Worm (Caenorhabditis elegans) whole organism, L4 larva: ENCODE data around the gene F21A3.11.

Experiments used
- F44E2.7 ChIP-seq: fragments of 200-800 bp; sonication (Bioruptor generic); IDR thresholded peaks from 2 replicates; pipeline ENCODE4 v2.1.2; 2022; ENCODE audit warnings: missing genetic modification characterization, missing compliant biosample characterization
- F49E8.2 ChIP-seq: sonication (generic microtip); optimal IDR thresholded peaks from 2 replicates; lab custom pipeline; 2016; ENCODE audit warnings: missing compliant biosample characterization, mild to moderate bottlenecking, missing genetic modification characterization, borderline replicate concordance
- T20F7.1 ChIP-seq: fragments of 200-800 bp; sonication (Bioruptor generic); optimal IDR thresholded peaks from 2 replicates; lab custom pipeline; 2018; ENCODE audit warnings: mild to moderate bottlenecking, missing genetic modification characterization, missing compliant biosample characterization
- Y105C5A.15 ChIP-seq: fragments of 200-800 bp; sonication (Bioruptor generic); IDR thresholded peaks from 2 replicates; pipeline ENCODE4 v1.3.6; 2022; ENCODE audit warnings: missing genetic modification characterization, missing compliant biosample characterization
- Y48G9A.11 ChIP-seq: fragments of 200-800 bp; sonication (Bioruptor generic); IDR thresholded peaks from 2 replicates; pipeline ENCODE4 v1.3.6; 2022; ENCODE audit warnings: missing genetic modification reagents, missing genetic modification characterization, missing compliant biosample characterization
- ZK337.2 ChIP-seq: fragments of 200-800 bp; sonication (Bioruptor generic); IDR thresholded peaks from 2 replicates; pipeline ENCODE4 v1.3.6; 2022; ENCODE audit warnings: missing genetic modification reagents, missing genetic modification characterization, missing compliant biosample characterization
- aly-2 ChIP-seq: sonication (generic microtip); optimal IDR thresholded peaks from 2 replicates; lab custom pipeline; 2018; ENCODE audit warnings: missing biosample characterization, missing genetic modification characterization
- ama-1 ChIP-seq: fragments of 150-350 bp; optimal IDR thresholded peaks from 2 replicates; lab custom pipeline; 2014; ENCODE audit warnings: inconsistent platforms, mixed read lengths
- arid-1 ChIP-seq: fragments of 200-800 bp; sonication (Bioruptor generic); conservative IDR thresholded peaks from 2 replicates; pipeline ENCODE4 v1.3.6; 2022; ENCODE audit warnings: missing genetic modification reagents, missing genetic modification characterization, missing compliant biosample characterization
- ceh-32 ChIP-seq: sonication (generic microtip); optimal IDR thresholded peaks from 2 replicates; lab custom pipeline; 2016; ENCODE audit warnings: mild to moderate bottlenecking, missing genetic modification characterization, missing compliant biosample characterization; ENCODE audit not compliant: poor library complexity
- ceh-62 ChIP-seq: sonication (generic microtip); optimal IDR thresholded peaks from 2 replicates; lab custom pipeline; 2017; ENCODE audit warnings: missing biosample characterization, missing genetic modification characterization
- ces-1 ChIP-seq: fragments of 150-350 bp; sonication (generic microtip); optimal IDR thresholded peaks from 4 replicates; lab custom pipeline; 2014; ENCODE audit warnings: missing biosample characterization, missing genetic modification reagents, missing genetic modification characterization
- ctbp-1 ChIP-seq: fragments of 200-800 bp; sonication (Bioruptor generic); IDR thresholded peaks from 2 replicates; pipeline ENCODE4 v1.3.6; 2022; ENCODE audit warnings: missing genetic modification reagents, missing genetic modification characterization, missing compliant biosample characterization
- daf-12 ChIP-seq: fragments of 150-350 bp; optimal IDR thresholded peaks from 2 replicates; lab custom pipeline; 2014; ENCODE audit warnings: missing biosample characterization, missing genetic modification reagents, missing genetic modification characterization
- daf-16 ChIP-seq, 3 experiments: sonication (generic microtip); optimal IDR thresholded peaks; 2 replicates each; lab custom pipeline; 2016 to 2017; ENCODE audit warnings: missing genetic modification characterization in 3 of 3, missing genetic modification reagents in 3 of 3, mild to moderate bottlenecking in 2 of 3, missing compliant biosample characterization in 2 of 3, missing biosample characterization in 1 of 3, moderate library complexity in 1 of 3
- daf-19 ChIP-seq: fragments of 200-800 bp; sonication (Bioruptor generic); conservative IDR thresholded peaks from 2 replicates; pipeline ENCODE4 v1.3.6; 2022; ENCODE audit warnings: missing genetic modification characterization, missing compliant biosample characterization
- dmd-9 ChIP-seq: fragments of 200-800 bp; sonication (Bioruptor generic); IDR thresholded peaks from 2 replicates; pipeline ENCODE4 v1.3.6; 2022; ENCODE audit warnings: missing genetic modification reagents, missing genetic modification characterization, missing compliant biosample characterization
- dve-1 ChIP-seq: sonication (generic microtip); optimal IDR thresholded peaks from 2 replicates; lab custom pipeline; 2017; ENCODE audit warnings: antibody characterized with exemption, mild to moderate bottlenecking, missing genetic modification characterization, missing compliant biosample characterization; ENCODE audit not compliant: insufficient read depth
- egl-27 ChIP-seq: sonication (generic microtip); optimal IDR thresholded peaks from 3 replicates; lab custom pipeline; 2017; ENCODE audit warnings: missing biosample characterization, missing genetic modification reagents, missing genetic modification characterization
- egl-43 ChIP-seq: fragments of 200-800 bp; sonication (Bioruptor generic); IDR thresholded peaks from 2 replicates; pipeline ENCODE4 v1.3.6; 2022; ENCODE audit warnings: missing genetic modification reagents, missing genetic modification characterization, missing compliant biosample characterization
- hlh-30 ChIP-seq: sonication (generic microtip); optimal IDR thresholded peaks from 2 replicates; lab custom pipeline; 2017; ENCODE audit warnings: antibody characterized with exemption, mild to moderate bottlenecking, missing genetic modification characterization, missing compliant biosample characterization; ENCODE audit not compliant: insufficient read depth
- hmg-1.1 ChIP-seq: fragments of 200-800 bp; sonication (Bioruptor generic); IDR thresholded peaks from 2 replicates; pipeline ENCODE4 v1.3.6; 2022; ENCODE audit warnings: missing genetic modification reagents, missing genetic modification characterization, missing compliant biosample characterization
- jun-1 ChIP-seq: fragments of 150-350 bp; optimal IDR thresholded peaks from 2 replicates; lab custom pipeline; 2014; ENCODE audit warnings: missing biosample characterization, missing genetic modification reagents, missing genetic modification characterization
- lim-7 ChIP-seq: fragments of 200-800 bp; sonication (Bioruptor generic); IDR thresholded peaks from 2 replicates; pipeline ENCODE4 v1.3.6; 2022; ENCODE audit warnings: missing genetic modification characterization, missing compliant biosample characterization
- lin-1 ChIP-seq: fragments of 200-800 bp; sonication (Bioruptor generic); IDR thresholded peaks from 2 replicates; pipeline ENCODE4 v1.3.6; 2022; ENCODE audit warnings: missing genetic modification reagents, missing genetic modification characterization, missing compliant biosample characterization
- lin-15B ChIP-seq: fragments of 150-350 bp; sonication (generic microtip); optimal IDR thresholded peaks from 3 replicates; lab custom pipeline; 2014; ENCODE audit warnings: missing biosample characterization, missing genetic modification characterization
- lin-29 ChIP-seq: fragments of 200-800 bp; sonication (Bioruptor generic); IDR thresholded peaks from 2 replicates; pipeline ENCODE4 v1.3.6; 2022; ENCODE audit warnings: missing genetic modification reagents, missing genetic modification characterization, missing compliant biosample characterization
- lin-39 ChIP-seq: fragments of 150-350 bp; optimal IDR thresholded peaks from 2 replicates; lab custom pipeline; 2014; ENCODE audit warnings: missing biosample characterization, missing genetic modification reagents, missing genetic modification characterization
- madf-9 ChIP-seq: fragments of 200-800 bp; sonication (Bioruptor generic); conservative IDR thresholded peaks from 2 replicates; pipeline ENCODE4 v1.3.6; 2022; ENCODE audit warnings: missing genetic modification reagents, missing genetic modification characterization, missing compliant biosample characterization
- mdl-1 ChIP-seq, 2 experiments: fragments of 150-350 bp in 1 of 2; sonication (generic microtip) in 1 of 2; optimal IDR thresholded peaks; 2 replicates each; lab custom pipeline; 2014 to 2017; ENCODE audit warnings: missing biosample characterization in 2 of 2, missing genetic modification characterization in 2 of 2
- mes-2 ChIP-seq: sonication (generic microtip); optimal IDR thresholded peaks from 2 replicates; lab custom pipeline; 2016; ENCODE audit warnings: missing genotype, mild to moderate bottlenecking, missing genetic modification characterization, missing compliant biosample characterization; ENCODE audit not compliant: poor library complexity, severe bottlenecking
- mxl-3 ChIP-seq: fragments of 200-800 bp; sonication (Bioruptor generic); optimal IDR thresholded peaks from 2 replicates; lab custom pipeline; 2018; ENCODE audit warnings: mild to moderate bottlenecking, missing genetic modification characterization, missing compliant biosample characterization
- nhr-10 ChIP-seq: fragments of 150-350 bp; optimal IDR thresholded peaks from 2 replicates; lab custom pipeline; 2014; ENCODE audit warnings: missing biosample characterization, missing genetic modification characterization
- nhr-102 ChIP-seq: sonication (generic microtip); optimal IDR thresholded peaks from 2 replicates; lab custom pipeline; 2016; ENCODE audit warnings: mild to moderate bottlenecking, missing genetic modification characterization, moderate library complexity, missing compliant biosample characterization
- nhr-237 ChIP-seq: sonication (generic microtip); optimal IDR thresholded peaks from 2 replicates; lab custom pipeline; 2017; ENCODE audit warnings: missing biosample characterization, missing genetic modification characterization
- nhr-25 ChIP-seq: sonication (generic microtip); optimal IDR thresholded peaks from 2 replicates; lab custom pipeline; 2017; ENCODE audit warnings: missing genetic modification characterization, mild to moderate bottlenecking, missing compliant biosample characterization, antibody characterized with exemption, moderate library complexity, borderline replicate concordance; ENCODE audit not compliant: insufficient read depth
- nhr-28 ChIP-seq: fragments of 150-350 bp; optimal IDR thresholded peaks from 2 replicates; lab custom pipeline; 2014; ENCODE audit warnings: missing biosample characterization, missing genetic modification characterization
- nhr-42 ChIP-seq: fragments of 200-800 bp; sonication (Bioruptor generic); IDR thresholded peaks from 2 replicates; pipeline ENCODE4 v1.3.6; 2022; ENCODE audit warnings: missing genetic modification characterization, missing compliant biosample characterization
- nhr-6 ChIP-seq: fragments of 150-350 bp; optimal IDR thresholded peaks from 2 replicates; lab custom pipeline; 2014; ENCODE audit warnings: missing biosample characterization, missing genetic modification characterization
- nhr-76 ChIP-seq: fragments of 150-350 bp; optimal IDR thresholded peaks from 2 replicates; lab custom pipeline; 2014; ENCODE audit warnings: missing biosample characterization, missing genetic modification characterization
- saeg-2 ChIP-seq: fragments of 200-800 bp; sonication (Bioruptor generic); IDR thresholded peaks from 2 replicates; pipeline ENCODE4 v1.3.6; 2022; ENCODE audit warnings: missing genetic modification reagents, missing genetic modification characterization, missing compliant biosample characterization
- sdz-12 ChIP-seq: fragments of 200-800 bp; sonication (Bioruptor generic); optimal IDR thresholded peaks from 2 replicates; lab custom pipeline; 2018; ENCODE audit warnings: mild to moderate bottlenecking, missing genetic modification characterization, missing compliant biosample characterization
- set-16 ChIP-seq: fragments of 200-800 bp; sonication (Bioruptor generic); IDR thresholded peaks from 2 replicates; pipeline ENCODE4 v1.3.6; 2022; ENCODE audit warnings: missing genetic modification reagents, missing genetic modification characterization, missing compliant biosample characterization
- snpc-1.2 ChIP-seq: fragments of 200-800 bp; sonication (Bioruptor generic); IDR thresholded peaks from 2 replicates; pipeline ENCODE4 v1.3.6; 2022; ENCODE audit warnings: missing genetic modification reagents, missing genetic modification characterization, missing compliant biosample characterization
- spr-1 ChIP-seq: sonication (generic microtip); optimal IDR thresholded peaks from 2 replicates; lab custom pipeline; 2016; ENCODE audit warnings: mild to moderate bottlenecking, missing genetic modification characterization, missing compliant biosample characterization
- tag-97 ChIP-seq: fragments of 200-800 bp; sonication (Bioruptor generic); IDR thresholded peaks from 2 replicates; pipeline ENCODE4 v1.3.6; 2022; ENCODE audit warnings: missing genetic modification characterization, missing compliant biosample characterization
- tra-1 ChIP-seq: fragments of 200-800 bp; sonication (Bioruptor generic); IDR thresholded peaks from 2 replicates; pipeline ENCODE4 v1.3.6; 2022; ENCODE audit warnings: missing genetic modification reagents, missing genetic modification characterization, missing compliant biosample characterization
- unc-130 ChIP-seq: sonication (generic microtip); optimal IDR thresholded peaks from 2 replicates; lab custom pipeline; 2016; ENCODE audit warnings: missing genetic modification reagents, missing genetic modification characterization, missing compliant biosample characterization
- unc-62 ChIP-seq, 3 experiments: fragments of 150-350 bp in 1 of 3; sonication (generic microtip); optimal IDR thresholded peaks in 2 of 3; peaks in 1 of 3; 1 replicate in 1 of 3; 2 replicates in 2 of 3; lab custom pipeline; 2014 to 2017; ENCODE audit warnings: missing biosample characterization in 3 of 3, missing genetic modification characterization in 3 of 3, missing genetic modification reagents in 3 of 3, missing genotype in 1 of 3
- ztf-11 ChIP-seq: fragments of 150-350 bp; optimal IDR thresholded peaks from 2 replicates; lab custom pipeline; 2014; ENCODE audit warnings: missing biosample characterization, missing genetic modification characterization

F21A3.11 gene

ce11 chrV:15497731-15498130 is 35.3 kb downstream of the F21A3.11 start (continued):
- no peak for TF ChIP-seq Y48G9A.11 (GFP tag; lab: Robert Waterston, UW)
- no peak for TF ChIP-seq lin-1 (GFP tag; lab: Robert Waterston, UW)
- TF ChIP-seq mxl-3 (GFP tag; lab: Kevin White, UChicago): peak; percentile 49
- no peak for TF ChIP-seq set-16
- peak in 1 of 2 experiments; percentile 75 for TF ChIP-seq daf-16 (GFP tag; optimal IDR thresholded peaks at IDR 0.05; lab: Kevin White, UChicago)
- peak; percentile 98 for TF ChIP-seq daf-16 (tag; optimal IDR thresholded peaks at IDR 0.05; lab: Kevin White, UChicago)
- TF ChIP-seq lin-15B (tag; lab: Kevin White, UChicago): no peak
- TF ChIP-seq daf-12: no peak
- TF ChIP-seq spr-1 (tag; lab: Kevin White, UChicago): no peak
- TF ChIP-seq daf-19 (GFP tag; lab: Robert Waterston, UW): no peak
- TF ChIP-seq nhr-6 (tag; lab: Kevin White, UChicago): peak; percentile 89
- TF ChIP-seq ZK337.2: no peak
- no peak for TF ChIP-seq ama-1 (lab: Kevin White, UChicago)
- no peak for TF ChIP-seq T20F7.1 (GFP tag; lab: Kevin White, UChicago)
- no peak for TF ChIP-seq egl-27 (tag; lab: Kevin White, UChicago)
- no peak for TF ChIP-seq arid-1
- no peak for TF ChIP-seq nhr-102 (tag; lab: Kevin White, UChicago)
- TF ChIP-seq mes-2 (tag; lab: Kevin White, UChicago): peak; percentile 42
- no peak for TF ChIP-seq madf-9 (GFP tag; lab: Robert Waterston, UW)
- no peak for TF ChIP-seq aly-2 (tag; lab: Kevin White, UChicago)
- no peak for TF ChIP-seq ces-1
- peak; percentile 56 for TF ChIP-seq jun-1
- TF ChIP-seq nhr-237 (tag; lab: Kevin White, UChicago): no peak
- TF ChIP-seq egl-43 (GFP tag; lab: Robert Waterston, UW): no peak
- peak; percentile 90 for TF ChIP-seq dve-1 (tag; lab: Kevin White, UChicago)
- TF ChIP-seq tag-97 (GFP tag; lab: Robert Waterston, UW): no peak
- TF ChIP-seq saeg-2 (GFP tag; lab: Robert Waterston, UW): no peak
- no peak for TF ChIP-seq ceh-62
- no peak for TF ChIP-seq snpc-1.2 (GFP tag; lab: Robert Waterston, UW)
- TF ChIP-seq F49E8.2 (tag; lab: Kevin White, UChicago): no peak
- TF ChIP-seq unc-62 (GFP tag; optimal IDR thresholded peaks at IDR 0.05 in 1 of 2; lab: Kevin White, UChicago): no peak
- no peak for TF ChIP-seq unc-62 (tag; optimal IDR thresholded peaks at IDR 0.05; lab: Kevin White, UChicago)
- TF ChIP-seq tra-1 (GFP tag; lab: Robert Waterston, UW): no peak
- no peak for TF ChIP-seq ztf-11
- TF ChIP-seq F44E2.7 (GFP tag; lab: Robert Waterston, UW): no peak
- no peak for TF ChIP-seq ctbp-1
- TF ChIP-seq dmd-9 (GFP tag; lab: Robert Waterston, UW): no peak
- no peak for TF ChIP-seq nhr-76 (tag; lab: Kevin White, UChicago)
- TF ChIP-seq hlh-30: no peak
- no peak for TF ChIP-seq nhr-10 (tag; lab: Kevin White, UChicago)
- TF ChIP-seq ceh-32: no peak
- TF ChIP-seq lin-39 (tag; lab: Kevin White, UChicago): no peak
- TF ChIP-seq unc-130 (GFP tag; lab: Kevin White, UChicago): no peak
- TF ChIP-seq lim-7 (GFP tag; lab: Robert Waterston, UW): no peak
- no peak for TF ChIP-seq lin-29 (GFP tag; lab: Robert Waterston, UW)
- TF ChIP-seq hmg-1.1 (GFP tag; lab: Robert Waterston, UW): no peak
- TF ChIP-seq nhr-25 (tag; lab: Kevin White, UChicago): no peak
- no peak for TF ChIP-seq mdl-1 (tag; optimal IDR thresholded peaks at IDR 0.05; lab: Kevin White, UChicago)
- no peak for TF ChIP-seq nhr-42 (GFP tag; lab: Robert Waterston, UW)
- peak; percentile 82 for TF ChIP-seq nhr-28
- no peak for TF ChIP-seq sdz-12 (GFP tag; lab: Kevin White, UChicago)
- TF ChIP-seq Y105C5A.15: no peak
